Fruit fly (Drosophila melanogaster) Kc167 (cell line): ENCODE data around the gene CG6686.

Experiments used
- Myc ChIP-seq: fragments of >200 bp; optimal IDR thresholded peaks from 2 replicates; lab custom pipeline; 2017; ENCODE audit warnings: missing external identifiers
- Sin3A ChIP-seq: fragments of >200 bp; optimal IDR thresholded peaks from 2 replicates; lab custom pipeline; 2018; ENCODE audit warnings: missing external identifiers
- psq ChIP-seq: fragments of >200 bp; optimal IDR thresholded peaks from 2 replicates; lab custom pipeline; 2017; ENCODE audit warnings: missing external identifiers

DNA sequence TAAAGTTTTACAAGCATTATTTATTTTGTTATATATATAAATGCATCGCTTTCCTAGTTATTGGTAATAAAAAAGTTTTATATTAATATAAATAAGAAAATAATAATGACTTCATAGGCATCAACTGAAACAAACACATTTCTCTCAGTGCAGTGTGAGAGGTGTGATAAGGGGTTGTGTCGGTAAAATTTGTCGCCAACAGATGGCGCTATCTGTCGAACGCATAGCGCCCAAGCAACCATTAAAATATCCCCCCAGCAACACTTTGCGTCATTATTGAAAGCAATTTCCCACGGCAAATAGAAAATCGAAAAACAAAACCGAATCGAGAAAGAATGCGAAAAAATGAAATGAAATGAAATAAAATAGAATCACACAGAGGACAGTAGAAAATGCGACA, 47.2 kb downstream of the CG6686 start:
- no peak for TF ChIP-seq Myc (lab: Kevin White, UChicago)
- TF ChIP-seq psq (lab: Kevin White, UChicago), result no peak
- TF ChIP-seq Sin3A (lab: Kevin White, UChicago), result no peak
